Fruit fly (Drosophila melanogaster): ENCODE results near the gene CG2260.

The CG2260 gene

DNA sequence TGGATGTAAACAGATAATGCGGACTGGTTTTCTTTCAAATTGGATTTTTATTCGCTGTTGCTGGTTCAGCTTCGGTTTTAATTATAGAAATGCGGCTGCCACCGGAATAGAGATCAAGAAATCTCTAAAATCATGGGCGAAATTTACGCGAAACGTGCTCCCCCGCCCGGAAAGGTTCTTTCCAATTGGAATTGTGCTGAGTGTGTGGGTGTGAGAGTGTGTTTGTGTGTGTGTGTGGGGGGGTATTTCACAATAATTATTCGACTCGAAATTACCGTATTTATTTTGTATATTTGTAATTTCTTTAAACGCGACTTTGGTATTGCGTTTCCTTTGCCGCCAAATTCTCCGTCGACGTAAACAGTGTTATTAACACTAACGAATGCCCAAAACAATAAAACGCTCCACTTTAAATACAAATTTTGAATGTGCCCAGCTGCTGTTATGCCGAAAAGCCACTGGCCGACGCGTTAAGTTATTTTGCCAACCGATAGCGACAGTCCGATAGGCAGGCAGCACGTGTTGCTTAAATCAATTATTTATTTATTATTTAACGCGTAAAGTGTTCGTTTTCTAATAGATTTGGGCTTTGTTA is 5.1 kb downstream of the CG2260 start, which contains the start of gene Gclc (continued):
- TF ChIP-seq Dp (GFP tag; optimal IDR thresholded peaks at IDR 0.05) (peak; percentile 43), Dip2 (GFP tag; IDR thresholded peaks at IDR 0.05) (no peak), Mes4 (GFP tag; optimal IDR thresholded peaks at IDR 0.05) (no peak), CG18764 (GFP tag; optimal IDR thresholded peaks at IDR 0.05) (no peak), Adf1 (GFP tag; IDR thresholded peaks at IDR 0.05) (no peak), CG4617 (GFP tag; optimal IDR thresholded peaks at IDR 0.05; ENCODE audit: borderline replicate concordance) (no peak), pzg (GFP tag; optimal IDR thresholded peaks at IDR 0.05) (peak; percentile 59), zen (tag; optimal IDR thresholded peaks at IDR 0.05) (no peak), HLH4C (GFP tag; IDR thresholded peaks at IDR 0.05; ENCODE audit: partially characterized antibody) (peak; percentile 34; the same call in 1 of the 3 replicates), Sry-δ (GFP tag; optimal IDR thresholded peaks at IDR 0.05) (peak; percentile 28), Sry-β (GFP tag; optimal IDR thresholded peaks at IDR 0.05) (no peak), CG14965 (GFP tag; optimal IDR thresholded peaks at IDR 0.05; ENCODE audit: borderline replicate concordance) (no peak), en (GFP tag; optimal IDR thresholded peaks at IDR 0.05) (no peak), ab (GFP tag; optimal IDR thresholded peaks at IDR 0.05) (no peak), CG12071 (GFP tag; optimal IDR thresholded peaks at IDR 0.05) (no peak), CG14710 (tag; optimal IDR thresholded peaks at IDR 0.05) (no peak), HLHmδ (GFP tag; optimal IDR thresholded peaks at IDR 0.05) (no peak), CG7786 (GFP tag; optimal IDR thresholded peaks at IDR 0.05) (no peak), BtbVII (GFP tag; optimal IDR thresholded peaks at IDR 0.05) (peak; percentile 47), CG13775 (GFP tag; optimal IDR thresholded peaks at IDR 0.05) (no peak), Ada2b (GFP tag; IDR thresholded peaks at IDR 0.05) (no peak), CG10267 (tag; optimal IDR thresholded peaks at IDR 0.05) (peak; percentile 36), gsb-n (tag; optimal IDR thresholded peaks at IDR 0.05) (no peak), danr (GFP tag; IDR thresholded peaks at IDR 0.05) (no peak), cg (GFP tag; optimal IDR thresholded peaks at IDR 0.05) (peak; percentile 75), lab (GFP tag; optimal IDR thresholded peaks at IDR 0.05) (peak; percentile 24), Aef1 (GFP tag; IDR thresholded peaks at IDR 0.05) (no peak), tup (GFP tag; optimal IDR thresholded peaks at IDR 0.05) (no peak), CG12104 (GFP tag; optimal IDR thresholded peaks at IDR 0.05) (no peak), az2 (GFP tag; optimal IDR thresholded peaks at IDR 0.05) (no peak), bbx (GFP tag; IDR thresholded peaks at IDR 0.05; ENCODE audit: partially characterized antibody) (peak; percentile 41), HHEX (GFP tag; optimal IDR thresholded peaks at IDR 0.05) (peak; percentile 12), trem (tag; optimal IDR thresholded peaks at IDR 0.05) (peak; percentile 31), NK7.1 (GFP tag; optimal IDR thresholded peaks at IDR 0.05) (no peak), CG15011 (GFP tag; optimal IDR thresholded peaks at IDR 0.05) (no peak), ttk (GFP tag; IDR thresholded peaks at IDR 0.05) (no peak), otp (GFP tag; IDR thresholded peaks at IDR 0.05) (no peak), hbn (GFP tag; IDR thresholded peaks at IDR 0.05; ENCODE audit: partially characterized antibody) (no peak), phol (tag; optimal IDR thresholded peaks at IDR 0.05) (no peak), CG5245 (GFP tag; optimal IDR thresholded peaks at IDR 0.05) (no peak), CG4328 (GFP tag; optimal IDR thresholded peaks at IDR 0.05) (no peak), gro (GFP tag; optimal IDR thresholded peaks at IDR 0.05) (no peak), Lim3 (GFP tag; IDR thresholded peaks at IDR 0.05) (no peak), grn (GFP tag; optimal IDR thresholded peaks at IDR 0.05) (no peak), eve (GFP tag; optimal IDR thresholded peaks at IDR 0.05) (no peak), CG31224 (GFP tag; IDR thresholded peaks at IDR 0.05) (no peak), E2f1 (GFP tag; IDR thresholded peaks at IDR 0.05) (no peak), Atf6 (GFP tag; IDR thresholded peaks at IDR 0.05) (0 out of 2 replicates have a peak, but pooled peaks have one; percentile 8), D (optimal IDR thresholded peaks at IDR 0.05) (no peak), D (GFP tag; optimal IDR thresholded peaks at IDR 0.05) (no peak), CG5180 (GFP tag; optimal IDR thresholded peaks at IDR 0.05) (no peak)

All from whole organism, embryonic.